Fruit fly (Drosophila melanogaster) whole organism, prepupa: Measurements from ENCODE around the gene CG9674.

ENCODE experiments used
- CG10669 ChIP-seq: fragments of 200-800 bp; sonication (Bioruptor generic); optimal IDR thresholded peaks from 3 replicates; lab custom pipeline; 2018; ENCODE audit warnings: missing biosample characterization, mild to moderate bottlenecking, missing genetic modification characterization, moderate library complexity
- CG15336 ChIP-seq: fragments of 200-800 bp; sonication (Bioruptor generic); IDR thresholded peaks from 2 replicates; pipeline ENCODE4 v1.3.6; 2022; ENCODE audit warnings: missing biosample characterization, missing genetic modification characterization
- CG32006 ChIP-seq: fragments of 200-800 bp; sonication (Bioruptor generic); optimal IDR thresholded peaks from 3 replicates; lab custom pipeline; 2017; ENCODE audit warnings: missing biosample characterization, mild to moderate bottlenecking, missing genetic modification characterization
- CG34406 ChIP-seq: fragments of 200-800 bp; sonication (Bioruptor generic); optimal IDR thresholded peaks from 3 replicates; lab custom pipeline; 2016; ENCODE audit warnings: missing biosample characterization, missing genetic modification characterization
- CG6792 ChIP-seq: fragments of 200-800 bp; sonication (Bioruptor generic); optimal IDR thresholded peaks from 3 replicates; lab custom pipeline; 2016; ENCODE audit warnings: missing biosample characterization, missing genetic modification characterization
- CG6854 ChIP-seq: fragments of 200-800 bp; sonication (Bioruptor generic); optimal IDR thresholded peaks from 2 replicates; lab custom pipeline; 2017; ENCODE audit warnings: missing biosample characterization, mild to moderate bottlenecking, missing genetic modification characterization
- CG8632 ChIP-seq: fragments of 200-800 bp; sonication (Bioruptor generic); optimal IDR thresholded peaks from 3 replicates; lab custom pipeline; 2016; ENCODE audit warnings: missing biosample characterization, missing genetic modification characterization
- Gug ChIP-seq: fragments of 200-800 bp; sonication (Bioruptor generic); IDR thresholded peaks from 2 replicates; pipeline ENCODE4 v1.3.6; 2022; ENCODE audit warnings: missing biosample characterization, missing genetic modification characterization
- Met ChIP-seq: fragments of 200-800 bp; sonication (Bioruptor generic); optimal IDR thresholded peaks from 3 replicates; lab custom pipeline; 2016; ENCODE audit warnings: missing biosample characterization, missing genetic modification characterization
- OdsH ChIP-seq: fragments of 200-800 bp; sonication (Bioruptor generic); optimal IDR thresholded peaks from 3 replicates; lab custom pipeline; 2016; ENCODE audit warnings: missing biosample characterization, missing genetic modification characterization
- Sox102F ChIP-seq: fragments of 200-800 bp; sonication (Bioruptor generic); optimal IDR thresholded peaks from 2 replicates; lab custom pipeline; 2016; ENCODE audit warnings: missing biosample characterization, mild to moderate bottlenecking, missing genetic modification characterization
- Sox14 ChIP-seq: fragments of 200-800 bp; sonication (Bioruptor generic); optimal IDR thresholded peaks from 3 replicates; lab custom pipeline; 2016; ENCODE audit warnings: missing biosample characterization, missing genetic modification characterization
- salr ChIP-seq, 2 experiments: fragments of 200-800 bp; sonication (Bioruptor generic); optimal IDR thresholded peaks; 3 replicates each; lab custom pipeline; 2016 to 2018; ENCODE audit warnings: missing biosample characterization in 2 of 2, missing genetic modification characterization in 2 of 2, mild to moderate bottlenecking in 1 of 2
- topi ChIP-seq: fragments of 200-800 bp; sonication (Bioruptor generic); optimal IDR thresholded peaks from 3 replicates; lab custom pipeline; 2016; ENCODE audit warnings: missing biosample characterization, missing genetic modification characterization

DNA sequence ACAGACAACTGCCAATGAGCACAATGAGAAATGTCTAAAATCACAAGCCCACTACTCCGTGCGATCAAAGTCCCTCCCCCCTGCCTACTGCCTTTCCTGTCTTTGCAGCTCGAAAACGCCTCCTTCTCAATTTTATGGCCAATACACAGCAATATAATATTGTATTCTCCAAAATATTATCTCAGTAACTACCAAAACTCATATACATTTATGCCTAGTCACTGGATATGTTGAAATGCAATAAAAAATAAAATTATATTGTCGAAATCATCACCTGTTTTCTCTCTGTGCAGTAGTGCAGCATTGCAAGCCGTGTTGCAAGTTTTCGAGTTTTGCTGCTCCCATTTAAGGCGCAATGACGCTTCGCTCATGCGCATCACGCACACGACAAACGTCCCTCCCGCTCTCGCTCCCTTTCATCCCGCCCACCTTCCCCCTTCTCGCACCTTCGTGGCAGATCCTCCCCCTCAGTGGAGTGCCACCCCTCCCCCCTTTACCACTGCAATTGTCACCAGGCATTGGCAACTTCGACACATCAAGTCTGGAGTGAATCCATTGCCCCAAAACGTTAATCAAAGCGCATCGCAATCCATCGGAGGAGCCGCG lies 48.9 kb downstream of the CG9674 start:
- TF ChIP-seq CG10669 (peak; percentile 85), CG34406 (peak; percentile 69), Sox14 (GFP tag; lab: Kevin White, UChicago) (peak; percentile 79), CG32006 (peak; percentile 82), salr (GFP tag; optimal IDR thresholded peaks at IDR 0.05; lab: Kevin White, UChicago) (peak; percentile 70 to 71), topi (GFP tag; lab: Kevin White, UChicago) (peak; percentile 82), CG8632 (peak; percentile 75), CG6854 (no peak), Sox102F (GFP tag; lab: Kevin White, UChicago) (peak; percentile 63), OdsH (GFP tag; lab: Kevin White, UChicago) (peak; percentile 82), CG15336 (GFP tag; lab: Robert Waterston, UW) (peak; percentile 87), Gug (GFP tag; lab: Robert Waterston, UW) (peak; percentile 70), Met (peak; percentile 75), CG6792 (GFP tag; lab: Kevin White, UChicago) (peak; percentile 85)
